Worm (Caenorhabditis elegans): ENCODE data around the gene T06F4.1.

ce11 chrX:4068180-4068579, 11.0 kb downstream of the T06F4.1 start:
- no peak for TF ChIP-seq nhr-12 (tag; optimal IDR thresholded peaks at IDR 0.05)
- no peak for TF ChIP-seq nhr-28 (tag; optimal IDR thresholded peaks at IDR 0.05)
- no peak for TF ChIP-seq ztf-11 (tag; optimal IDR thresholded peaks at IDR 0.05)
